Worm (Caenorhabditis elegans) whole organism, L3 larva: ENCODE measurements around the gene nyn-3.

Experiments
- nfya-1 ChIP-seq: sonication (generic microtip); optimal IDR thresholded peaks from 2 replicates; lab custom pipeline; 2017; ENCODE audit warnings: missing genetic modification characterization, mild to moderate bottlenecking, missing compliant biosample characterization, antibody characterized with exemption, moderate library complexity; ENCODE audit not compliant: insufficient read depth
- nhr-11 ChIP-seq: fragments of 150-350 bp; optimal IDR thresholded peaks from 2 replicates; lab custom pipeline; 2014; ENCODE audit warnings: missing biosample characterization, missing genetic modification characterization
- zag-1 ChIP-seq: fragments of 150-350 bp; optimal IDR thresholded peaks from 2 replicates; lab custom pipeline; 2014; ENCODE audit warnings: missing biosample characterization, missing genetic modification characterization

DNA sequence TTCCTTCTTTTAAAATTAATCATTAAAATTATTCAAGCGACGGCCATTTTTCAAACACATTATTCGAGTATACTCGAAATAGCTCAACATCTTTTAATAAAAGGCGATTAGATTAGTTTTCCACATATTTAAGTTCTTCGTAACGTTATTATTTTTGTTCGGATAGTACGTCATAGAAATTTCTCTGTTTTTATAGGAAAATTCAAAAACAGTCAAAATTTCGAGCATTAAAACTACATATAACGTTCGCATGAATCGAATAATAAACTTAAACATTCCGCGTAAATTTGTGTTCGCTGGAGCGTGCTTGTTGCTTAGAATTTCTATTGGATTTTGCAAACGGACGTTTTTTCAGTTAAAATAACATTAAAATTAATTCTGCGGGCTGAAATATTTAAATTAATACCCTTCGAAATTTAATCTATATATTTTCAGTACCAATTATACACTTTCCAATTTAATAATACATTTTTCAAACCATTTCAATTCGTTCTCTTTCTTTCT, 47.2 kb downstream of the nyn-3 start, which contains the start of gene blos-4:
- TF ChIP-seq nfya-1 (tag; lab: Kevin White, UChicago) (no peak), zag-1 (tag; lab: Kevin White, UChicago) (no peak), nhr-11 (tag; lab: Kevin White, UChicago) (no peak)
